Fruit fly (Drosophila melanogaster) whole organism: ENCODE measurements around the gene Fer3.

Source experiments
- CG8478 ChIP-seq: fragments of >200 bp; optimal IDR thresholded peaks from 2 replicates; lab custom pipeline; 2018; ENCODE audit warnings: inconsistent platforms
- Dll ChIP-seq: fragments of >200 bp; optimal IDR thresholded peaks from 2 replicates; lab custom pipeline; 2017
- EcR ChIP-seq, 2 experiments: fragments of >200 bp; optimal IDR thresholded peaks; 2 replicates each; lab custom pipeline; 2017; ENCODE audit warnings: missing biosample characterization in 2 of 2, missing genetic modification characterization in 2 of 2, missing genetic modification reagents in 2 of 2
- pan ChIP-seq: fragments of >200 bp; optimal IDR thresholded peaks from 2 replicates; lab custom pipeline; 2017
- psq ChIP-seq: fragments of >200 bp; optimal IDR thresholded peaks from 2 replicates; lab custom pipeline; 2017
- usp ChIP-seq: fragments of >200 bp; optimal IDR thresholded peaks from 2 replicates; lab custom pipeline; 2017; ENCODE audit warnings: missing biosample characterization, missing genetic modification characterization, mixed read lengths

The Fer3 gene

DNA sequence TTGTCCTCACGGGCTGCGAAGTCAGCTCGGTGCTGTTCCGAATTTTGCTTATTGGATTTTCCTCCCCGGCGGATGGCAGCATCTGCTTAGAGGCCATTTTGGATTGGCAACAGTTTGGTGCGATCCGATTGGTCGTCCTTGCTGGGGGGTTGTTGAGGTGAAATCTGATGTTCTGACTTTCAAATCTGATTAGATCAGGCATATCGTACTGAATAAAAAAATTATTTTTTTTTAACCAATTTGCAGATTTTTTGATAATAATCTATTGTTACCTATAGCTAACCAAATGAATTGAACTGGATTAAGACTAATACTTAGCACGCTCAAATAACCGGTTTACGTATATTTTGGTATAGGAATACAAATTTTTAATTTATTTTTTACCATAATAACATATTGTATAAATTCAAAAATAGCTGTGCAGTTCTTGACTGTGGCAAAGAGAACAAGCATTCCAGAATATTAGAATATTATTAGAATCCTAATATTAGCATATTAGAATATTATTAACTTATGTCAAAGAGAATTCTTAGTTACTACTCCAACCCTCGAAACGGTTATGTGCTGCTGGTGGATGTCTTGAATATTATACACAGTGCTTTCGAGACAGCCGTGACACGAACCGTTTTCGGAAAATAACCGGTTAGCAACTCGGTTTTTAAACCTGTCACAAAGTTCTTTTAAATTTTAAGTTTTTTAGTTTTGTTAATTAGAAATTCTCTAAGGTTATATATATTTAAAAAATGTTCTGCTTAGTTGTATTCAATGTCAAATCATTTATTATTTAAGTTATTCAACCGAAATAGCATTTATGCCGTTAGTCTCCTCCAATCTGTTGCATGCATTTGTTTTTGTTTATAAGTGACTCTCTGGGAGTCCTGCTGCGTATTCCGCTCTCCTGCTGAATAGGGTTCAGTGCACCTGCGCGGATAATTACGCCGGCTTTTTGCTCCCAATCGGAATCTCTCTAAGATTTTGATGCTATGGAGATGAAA is at the start of gene Fer3:
Gene Fer3, minus strand, starts transcription at position 1 of the 995 bp plus-strand sequence.
- TF ChIP-seq pan (lab: Kevin White, UChicago): no peak
- no peak for TF ChIP-seq Dll (lab: Kevin White, UChicago)
- TF ChIP-seq psq (lab: Kevin White, UChicago): no peak

DNA sequence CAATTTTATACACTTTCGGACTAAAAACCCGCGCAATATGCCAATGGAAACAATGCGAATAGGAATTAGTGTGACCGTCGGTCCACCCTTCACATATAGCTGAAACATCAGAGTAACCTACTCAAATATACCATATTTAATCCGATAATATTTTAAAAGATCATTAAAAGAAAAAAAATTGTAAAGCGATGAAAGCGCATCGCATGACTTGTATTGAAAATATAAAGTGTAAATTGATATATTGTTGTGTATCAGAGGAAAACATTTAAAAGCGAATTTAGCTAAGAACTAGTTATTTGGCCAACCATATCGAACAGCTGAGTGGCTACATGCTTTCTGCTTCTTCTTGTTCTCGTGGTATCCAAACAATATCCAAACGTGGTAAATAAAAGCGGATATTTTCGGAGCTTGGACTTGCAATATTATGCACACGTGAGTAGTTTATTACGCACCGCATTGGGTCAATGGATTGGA is 47.7 kb upstream of the Fer3 start, which contains the start of the genes Blm and CG14722:
Gene Blm, minus strand, starts transcription at position 54 of the 474 bp plus-strand sequence.
Gene CG14722, plus strand, starts transcription at position 161 of the 474 bp plus-strand sequence.
- TF ChIP-seq usp (GFP tag; lab: Kevin White, UChicago) (no peak), EcR (GFP tag; optimal IDR thresholded peaks at IDR 0.05; lab: Kevin White, UChicago) (no peak), CG8478 (no peak), pan (lab: Kevin White, UChicago) (no peak), psq (lab: Kevin White, UChicago) (no peak), Dll (lab: Kevin White, UChicago) (no peak)

DNA sequence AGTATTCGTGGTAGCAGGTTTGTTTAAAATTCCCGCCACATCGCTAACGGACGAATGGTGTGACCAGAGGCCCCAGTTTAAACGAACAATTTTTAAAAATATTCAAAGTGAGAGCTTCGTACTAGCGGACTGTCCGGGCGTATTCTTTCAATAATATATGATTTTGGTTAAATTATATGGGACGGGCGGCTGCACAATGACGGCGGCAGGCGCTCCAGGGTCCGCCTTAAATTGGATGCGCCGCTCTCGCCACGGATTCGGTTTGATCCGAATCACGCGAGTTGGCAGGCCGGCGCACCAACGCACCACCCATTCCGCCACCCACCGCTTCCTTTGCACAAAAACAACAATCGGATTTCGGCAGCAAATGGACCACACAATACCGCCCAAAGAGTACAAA is 41.2 kb upstream of the Fer3 start, which contains the start of gene CG14721:
Gene CG14721, plus strand, starts transcription at position 111 of the 400 bp plus-strand sequence.
- no peak for TF ChIP-seq psq (lab: Kevin White, UChicago)
- TF ChIP-seq Dll (lab: Kevin White, UChicago): no peak
- TF ChIP-seq EcR (GFP tag; optimal IDR thresholded peaks at IDR 0.05; lab: Kevin White, UChicago): no peak

DNA sequence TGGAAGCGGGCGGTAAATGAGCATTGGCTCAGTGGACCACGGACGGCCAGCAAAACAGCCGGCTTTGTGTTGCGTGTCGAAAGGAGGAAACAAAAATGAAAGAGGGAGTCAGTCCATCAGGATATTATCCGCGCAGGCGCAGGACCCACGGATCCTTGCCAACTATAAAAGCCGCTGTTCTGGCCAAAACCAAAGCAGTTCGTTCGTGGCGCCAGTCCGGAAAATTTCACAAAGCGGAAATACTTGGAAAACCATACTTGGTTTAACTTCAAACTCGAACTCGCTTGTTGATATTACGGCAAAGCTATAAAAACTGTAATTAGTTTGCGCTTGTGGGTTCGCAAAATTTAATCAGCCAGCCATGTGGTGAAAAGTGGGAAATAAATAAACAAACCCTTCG is 27.5 kb upstream of the Fer3 start, which contains the start of gene CG12594:
Gene CG12594, plus strand, starts transcription at position 142 of the 400 bp plus-strand sequence.
- TF ChIP-seq usp (GFP tag; lab: Kevin White, UChicago) (no peak), CG8478 (no peak)

DNA sequence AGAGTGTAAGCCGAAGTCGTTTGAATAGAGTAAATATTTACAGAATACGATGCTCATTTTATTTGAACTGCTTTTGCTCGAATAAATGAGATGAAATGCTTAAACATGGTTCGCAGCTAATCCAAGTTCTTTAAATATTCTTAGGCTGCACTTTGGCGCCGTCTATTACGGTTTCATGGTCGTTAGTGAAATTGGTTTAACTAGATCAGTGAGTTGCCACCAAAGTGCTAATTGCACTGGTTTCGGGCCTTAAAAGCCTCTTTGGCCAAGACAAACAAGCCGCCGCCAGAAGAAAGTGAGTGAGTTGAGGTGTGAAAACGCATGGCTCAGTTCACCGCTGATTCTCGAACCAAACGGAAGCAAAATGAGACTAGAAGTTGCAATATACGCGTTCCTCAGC is 17.3 kb upstream of the Fer3 start, which contains the start of gene CG14720:
Gene CG14720, plus strand, starts transcription at position 301 of the 400 bp plus-strand sequence.
- TF ChIP-seq EcR (GFP tag; optimal IDR thresholded peaks at IDR 0.05; lab: Kevin White, UChicago): no peak
- no peak for TF ChIP-seq usp (GFP tag; lab: Kevin White, UChicago)
- no peak for TF ChIP-seq CG8478
- no peak for TF ChIP-seq Dll (lab: Kevin White, UChicago)
- no peak for TF ChIP-seq pan (lab: Kevin White, UChicago)
- no peak for TF ChIP-seq psq (lab: Kevin White, UChicago)

DNA sequence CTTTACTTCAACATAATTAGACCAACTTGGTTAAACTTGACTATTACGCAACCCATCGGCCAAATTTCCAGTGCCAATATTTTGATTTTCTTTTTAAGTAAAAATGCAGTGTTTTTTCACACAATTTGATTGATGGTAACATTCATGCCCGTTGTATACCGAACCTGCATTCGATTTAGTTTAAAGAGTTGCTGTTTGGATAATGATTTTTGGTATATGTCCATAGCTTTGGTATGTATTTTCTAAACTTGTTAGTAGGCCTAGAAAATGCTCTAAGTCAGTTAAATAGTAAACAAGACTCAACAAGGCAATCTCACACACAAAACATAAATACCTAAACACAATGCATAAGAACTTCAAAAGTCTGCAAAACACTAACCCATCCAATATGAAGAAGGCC is 9.6 kb upstream of the Fer3 start, which contains the start of gene I-t:
Gene I-t, plus strand, starts transcription at position 301 of the 400 bp plus-strand sequence.
- no peak for TF ChIP-seq EcR (GFP tag; optimal IDR thresholded peaks at IDR 0.05; lab: Kevin White, UChicago)

DNA sequence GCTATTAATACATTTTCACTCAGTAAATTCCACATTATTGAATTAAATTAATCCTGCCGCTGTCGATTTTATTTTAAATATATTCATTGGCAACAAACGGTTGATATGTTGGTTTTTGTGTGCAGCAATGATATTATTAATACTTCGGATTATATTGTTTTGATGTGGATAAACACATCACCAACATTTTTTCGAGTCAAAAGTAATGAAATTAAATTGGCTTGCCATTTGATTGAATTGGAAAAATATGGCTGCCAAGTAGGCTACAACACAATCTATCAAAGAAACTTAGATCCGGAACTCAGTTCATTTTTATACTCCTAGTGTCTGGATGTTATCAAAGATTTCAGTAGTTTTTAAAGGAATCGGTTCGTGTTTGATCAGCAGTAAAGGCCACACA is 6.2 kb upstream of the Fer3 start, which contains the start of gene CG14718:
Gene CG14718, plus strand, starts transcription at position 301 of the 400 bp plus-strand sequence.
- TF ChIP-seq usp (GFP tag; lab: Kevin White, UChicago): no peak
- no peak for TF ChIP-seq Dll (lab: Kevin White, UChicago)
- no peak for TF ChIP-seq pan (lab: Kevin White, UChicago)
- no peak for TF ChIP-seq psq (lab: Kevin White, UChicago)
- TF ChIP-seq CG8478: no peak
- no peak for TF ChIP-seq EcR (GFP tag; optimal IDR thresholded peaks at IDR 0.05; lab: Kevin White, UChicago)

DNA sequence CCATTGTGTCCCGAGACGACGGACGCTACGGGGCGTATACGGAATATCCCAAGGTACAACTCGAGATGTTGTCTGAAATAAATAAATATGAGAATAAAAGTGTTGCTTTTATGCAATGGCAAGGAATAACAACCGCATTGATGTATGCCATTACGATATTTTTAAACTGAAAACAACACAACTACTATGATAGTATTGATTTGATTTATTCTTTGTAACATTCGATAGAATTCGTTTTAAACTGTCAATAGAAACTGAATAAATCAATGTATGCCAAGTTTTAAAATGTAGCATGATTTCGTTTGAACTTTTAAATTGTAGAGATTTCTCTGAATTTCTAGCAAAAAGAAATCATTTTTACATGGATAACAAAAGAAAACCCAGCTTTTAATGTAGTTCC is 2.1 kb upstream of the Fer3 start, which contains the start of gene CG14717:
Gene CG14717, plus strand, starts transcription at position 301 of the 400 bp plus-strand sequence.
- no peak for TF ChIP-seq usp (GFP tag; lab: Kevin White, UChicago)

DNA sequence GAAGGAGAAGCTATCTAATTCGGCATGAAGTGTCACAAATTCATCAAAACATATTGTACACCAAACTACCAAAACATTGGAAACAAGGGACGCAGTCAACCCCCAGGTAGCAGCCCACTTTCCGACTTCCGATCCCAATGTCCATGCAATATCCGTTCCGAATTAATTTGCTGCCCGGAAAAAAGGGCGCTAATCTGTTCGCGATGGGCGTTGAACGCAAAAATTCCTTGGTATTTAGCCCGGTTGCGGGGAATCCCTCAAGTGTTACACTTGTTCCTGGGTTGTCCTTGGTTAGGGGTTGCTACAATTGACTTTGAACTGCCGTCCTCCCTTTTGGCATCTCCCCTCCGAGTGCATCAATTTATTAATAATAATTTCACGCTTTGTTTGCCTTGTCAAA is 1.6 kb downstream of the Fer3 start:
- TF ChIP-seq EcR (GFP tag; optimal IDR thresholded peaks at IDR 0.05; lab: Kevin White, UChicago): no peak
- no peak for TF ChIP-seq pan (lab: Kevin White, UChicago)
- no peak for TF ChIP-seq psq (lab: Kevin White, UChicago)
- TF ChIP-seq Dll (lab: Kevin White, UChicago): no peak
- TF ChIP-seq CG8478: no peak
- TF ChIP-seq usp (GFP tag; lab: Kevin White, UChicago): no peak

DNA sequence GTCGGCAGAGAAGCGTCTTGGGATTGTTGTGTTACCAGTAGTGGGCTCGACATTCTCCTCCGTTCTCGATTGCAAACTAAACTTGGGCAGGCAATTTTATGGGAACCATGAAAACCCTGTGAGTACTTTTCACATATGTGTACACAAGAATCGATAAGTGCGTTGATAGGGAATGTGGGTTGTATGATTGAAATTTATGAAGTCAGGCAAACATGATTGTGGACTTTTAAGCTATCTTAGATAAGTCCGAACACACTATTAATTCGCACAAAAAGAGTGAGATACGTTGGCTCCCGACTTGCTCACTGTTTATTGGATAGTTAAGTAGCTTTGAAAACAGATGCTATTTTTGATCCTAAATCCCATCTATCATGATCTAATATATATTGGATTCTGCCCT is 2.4 kb downstream of the Fer3 start, which contains the start of gene CG18765:
Gene CG18765, minus strand, starts transcription at position 53 of the 400 bp plus-strand sequence.
- TF ChIP-seq CG8478 (no peak), EcR (GFP tag; optimal IDR thresholded peaks at IDR 0.05; lab: Kevin White, UChicago) (no peak), Dll (lab: Kevin White, UChicago) (no peak), psq (lab: Kevin White, UChicago) (no peak), usp (GFP tag; lab: Kevin White, UChicago) (no peak), pan (lab: Kevin White, UChicago) (no peak)

DNA sequence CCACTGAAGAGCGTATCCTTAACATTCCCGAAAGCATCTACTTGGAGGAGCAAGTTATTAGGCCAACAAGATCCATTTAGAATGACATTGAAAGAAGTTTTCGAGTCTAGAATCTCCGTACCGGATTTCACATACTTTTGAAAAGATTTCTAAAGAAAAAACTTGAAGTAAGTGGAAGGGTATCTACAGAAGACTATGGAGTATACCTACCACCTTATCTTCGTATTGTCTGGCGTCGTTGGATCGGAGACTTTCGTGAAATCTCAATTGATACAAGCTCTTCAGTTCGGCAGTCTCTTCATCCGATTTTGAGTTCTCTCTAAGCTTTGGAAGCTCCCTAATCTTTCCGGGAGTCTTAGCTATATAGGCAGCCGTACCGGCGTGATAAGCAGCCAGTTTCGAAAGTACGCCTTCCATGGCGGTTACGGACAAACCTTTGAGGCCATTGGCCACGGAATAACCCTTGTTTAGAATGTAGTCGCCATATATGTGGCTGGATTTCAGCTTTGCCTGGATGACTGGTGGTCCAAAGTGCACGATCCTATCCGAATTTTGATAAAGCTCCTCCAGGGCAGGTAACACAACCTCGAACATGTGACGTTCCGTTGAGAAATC is 3.1 kb downstream of the Fer3 start:
- TF ChIP-seq psq (lab: Kevin White, UChicago) (no peak), EcR (GFP tag; optimal IDR thresholded peaks at IDR 0.05; lab: Kevin White, UChicago) (no peak), usp (GFP tag; lab: Kevin White, UChicago) (no peak), pan (lab: Kevin White, UChicago) (no peak), Dll (lab: Kevin White, UChicago) (no peak), CG8478 (no peak)
